Worm (Caenorhabditis elegans): ENCODE results near the gene nspe-8.

DNA sequence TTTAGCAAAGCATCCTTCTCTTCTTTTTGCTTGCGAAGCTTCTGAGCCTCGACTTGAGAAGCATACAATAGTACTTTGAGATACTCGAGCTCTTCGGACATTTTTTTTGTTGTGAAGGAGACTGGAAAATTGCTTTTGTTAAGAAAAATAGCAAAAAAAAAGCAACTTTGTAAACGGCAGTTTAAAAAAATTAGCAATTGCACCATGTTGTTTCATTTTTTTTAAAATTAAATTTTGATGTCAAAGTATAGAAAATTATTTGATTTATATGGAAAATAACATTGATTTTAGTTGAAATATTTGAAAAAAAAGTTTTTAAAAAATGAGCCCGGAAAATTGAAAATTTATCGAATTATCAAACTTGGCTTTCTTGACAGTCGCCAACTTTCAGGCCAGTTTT, 47.1 kb downstream of the nspe-8 start, which contains the start of gene Y38E10A.3:
- TF ChIP-seq tbx-11 (GFP tag; IDR thresholded peaks at IDR 0.05) (no peak), tbx-37 (GFP tag; conservative IDR thresholded peaks at IDR 0.05) (no peak), ama-1 (optimal IDR thresholded peaks at IDR 0.05) (no peak), aly-1 (tag; optimal IDR thresholded peaks at IDR 0.05) (no peak), hnd-1 (tag; optimal IDR thresholded peaks at IDR 0.05) (no peak), ceh-13 (GFP tag; optimal IDR thresholded peaks at IDR 0.05) (no peak), F13C5.2 (tag; optimal IDR thresholded peaks at IDR 0.05) (no peak), sea-1 (GFP tag; conservative IDR thresholded peaks at IDR 0.05) (no peak)

All from whole organism, early embryonic.